Fruit fly (Drosophila melanogaster) ovary, adult (tissue): ENCODE data around the gene B9d1.
A peak's percentile ranks its signal among the peaks of the same experiment; 100 is the strongest.

ENCODE experiments used
- CG17801 ChIP-seq: fragments of 200-800 bp; optimal IDR thresholded peaks from 2 replicates; lab custom pipeline; 2019; ENCODE audit warnings: missing biosample characterization, mild to moderate bottlenecking, missing genetic modification characterization, moderate library complexity; ENCODE audit not compliant: partially characterized antibody

Gene B9d1

dm6 chr3R:15467991-15468764 is 13.5 kb upstream of the B9d1 start:
- no peak for TF ChIP-seq CG17801 (GFP tag; lab: Kevin White, UChicago)

DNA sequence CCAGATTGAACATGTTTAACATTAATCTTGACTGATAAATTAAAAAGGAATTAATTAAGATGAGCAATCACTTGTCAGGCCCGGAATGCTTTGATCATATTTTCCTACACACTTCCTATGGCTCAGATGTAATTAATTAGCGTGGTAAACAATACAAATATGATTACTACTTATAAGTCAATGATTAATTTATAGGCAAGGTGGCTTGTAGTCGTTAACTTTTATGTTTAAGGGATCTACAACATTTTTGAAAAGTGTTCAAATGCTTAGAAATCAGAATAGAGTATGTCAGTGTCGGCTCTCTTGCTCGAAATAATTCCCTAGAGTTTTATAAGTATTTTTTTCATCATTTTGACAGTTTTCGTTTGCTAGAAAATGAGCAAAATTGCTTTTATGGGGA is 10.0 kb upstream of the B9d1 start:
- no peak for TF ChIP-seq CG17801 (GFP tag; lab: Kevin White, UChicago)

dm6 chr3R:15472753-15473212 is 8.9 kb upstream of the B9d1 start:
- peak; percentile 95 for TF ChIP-seq CG17801 (GFP tag; lab: Kevin White, UChicago)

DNA sequence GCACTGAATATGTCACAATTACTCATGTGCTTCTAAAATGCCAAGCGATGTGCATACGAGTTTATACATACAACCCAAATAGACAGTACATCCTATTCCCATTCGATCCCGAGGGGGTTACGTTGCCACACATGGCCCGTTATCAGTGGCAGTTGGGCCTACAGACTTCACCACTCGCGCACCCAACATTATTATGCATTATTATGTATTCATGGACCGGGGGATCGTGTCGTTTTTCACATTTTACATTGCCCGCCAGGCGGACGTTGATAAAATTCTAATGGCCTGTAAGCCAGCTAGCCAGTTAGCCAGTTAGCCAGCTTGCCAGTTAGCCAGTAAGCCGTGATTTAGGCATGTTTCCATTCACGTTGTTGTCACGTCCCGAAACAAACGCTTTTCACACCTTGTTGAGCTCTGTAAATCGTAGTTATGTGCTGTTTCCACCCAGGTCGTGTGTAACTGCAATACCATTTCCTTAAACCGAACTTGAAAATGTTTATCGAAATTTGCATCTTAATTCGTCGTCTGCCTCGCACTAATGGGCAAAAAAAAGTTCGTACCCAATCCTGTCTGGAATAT is 8.3 kb upstream of the B9d1 start:
- TF ChIP-seq CG17801 (GFP tag; lab: Kevin White, UChicago), result no peak

- no peak for TF ChIP-seq CG17801 (GFP tag; lab: Kevin White, UChicago)
Observed at dm6 chr3R:15474820-15475219, 6.9 kb upstream of the B9d1 start.

dm6 chr3R:15475973-15476692 is 5.6 kb upstream of the B9d1 start, which contains the start of gene AdamTS-A:
Gene AdamTS-A (minus strand): TSS chr3R:15476193.
- no peak for TF ChIP-seq CG17801 (GFP tag; lab: Kevin White, UChicago)

- no peak for TF ChIP-seq CG17801 (GFP tag; lab: Kevin White, UChicago)
Observed at dm6 chr3R:15480068-15480467, 1.6 kb upstream of the B9d1 start.

- TF ChIP-seq CG17801 (GFP tag; lab: Kevin White, UChicago), result no peak
Observed at dm6 chr3R:15482858-15483257, 1.2 kb downstream of the B9d1 start, which contains the start of gene Rh6. Gene Rh6 (plus strand): TSS chr3R:15483158.

- no peak for TF ChIP-seq CG17801 (GFP tag; lab: Kevin White, UChicago)
Observed at dm6 chr3R:15485296-15485695, 3.6 kb downstream of the B9d1 start, which contains the start of gene Trissin. Gene Trissin (minus strand): TSS chr3R:15485396.

- TF ChIP-seq CG17801 (GFP tag; lab: Kevin White, UChicago), result no peak
Observed at dm6 chr3R:15485866-15486265, 4.2 kb downstream of the B9d1 start, which contains the start of gene obe. Gene obe (plus strand): TSS chr3R:15486050.

DNA sequence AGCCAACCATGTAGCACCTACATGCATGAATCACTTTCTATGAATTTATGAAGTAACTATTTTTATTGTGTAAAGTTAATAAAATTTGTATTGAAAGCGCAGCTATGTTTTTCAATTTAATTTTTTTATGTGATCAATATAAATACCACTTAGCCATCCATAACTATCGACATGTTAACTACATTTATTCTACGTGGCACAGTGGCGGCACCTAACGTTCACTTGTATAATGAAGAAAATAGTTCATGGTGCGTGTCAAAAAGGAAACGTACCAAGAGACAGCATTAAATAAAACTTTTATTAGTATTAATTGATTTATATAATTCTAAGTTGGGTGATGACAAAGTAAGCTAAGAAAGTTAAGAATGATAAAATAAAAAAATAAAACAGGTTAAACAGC is 11.5 kb downstream of the B9d1 start:
- TF ChIP-seq CG17801 (GFP tag; lab: Kevin White, UChicago), result no peak

DNA sequence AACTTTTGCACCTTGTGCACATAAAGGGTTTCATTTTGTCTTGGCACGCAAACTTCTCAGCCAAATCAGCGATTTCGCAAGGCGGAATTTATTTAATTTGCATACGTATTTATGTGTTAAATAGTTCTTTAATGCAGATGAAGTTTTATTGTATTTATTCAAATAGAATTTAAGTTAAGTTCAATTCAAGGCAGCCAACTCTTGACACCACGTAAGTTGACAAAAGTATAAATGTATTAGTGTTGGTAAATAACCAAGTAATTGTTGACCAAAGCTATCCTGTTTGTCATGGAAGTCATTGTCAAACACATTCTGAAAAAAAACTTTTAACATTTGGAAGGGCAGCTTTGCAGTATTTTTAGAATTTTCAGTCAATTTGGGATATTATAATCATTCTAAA is 12.6 kb downstream of the B9d1 start, which contains the start of gene maca:
maca (plus strand) TSS at position 301 of the 400 bp plus-strand sequence.
- TF ChIP-seq CG17801 (GFP tag; lab: Kevin White, UChicago), result no peak

DNA sequence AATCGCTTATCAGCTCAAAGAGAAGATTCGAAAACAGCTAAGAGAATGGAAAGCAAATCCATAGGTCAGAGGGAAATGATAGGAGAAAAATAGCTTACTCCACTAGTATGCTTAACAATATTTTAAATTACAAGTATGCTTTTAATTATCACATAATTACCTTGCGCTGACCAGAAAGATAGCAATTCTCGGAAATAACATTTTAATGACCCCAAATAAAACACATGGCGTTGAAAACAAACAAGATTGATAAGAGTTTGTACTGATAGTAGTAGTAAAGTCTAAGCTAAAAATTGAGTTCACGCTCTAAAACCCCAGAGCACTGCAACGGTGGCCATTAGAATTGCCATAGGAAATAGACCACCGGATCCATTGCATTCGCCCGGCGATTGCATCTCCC is 26.1 kb downstream of the B9d1 start:
- no peak for TF ChIP-seq CG17801 (GFP tag; lab: Kevin White, UChicago)

dm6 chr3R:15508631-15509030 is 26.9 kb downstream of the B9d1 start, which contains the start of gene CG44014:
Gene CG44014 (minus strand): TSS chr3R:15508886.
- no peak for TF ChIP-seq CG17801 (GFP tag; lab: Kevin White, UChicago)

- no peak for TF ChIP-seq CG17801 (GFP tag; lab: Kevin White, UChicago)
Observed at dm6 chr3R:15509817-15510216, 28.1 kb downstream of the B9d1 start, which contains the start of gene CG44013. Gene CG44013 (minus strand): TSS chr3R:15509917.
